Fruit fly (Drosophila melanogaster) whole organism, embryonic: Measurements from ENCODE around the gene CG46523.

Experiments
- Abd-B ChIP-seq: fragments of 200-800 bp; sonication (Bioruptor generic); optimal IDR thresholded peaks from 2 replicates; lab custom pipeline; 2018; ENCODE audit warnings: missing biosample characterization, mild to moderate bottlenecking, missing genetic modification characterization, moderate library complexity
- CG10543 ChIP-seq: fragments of 200-800 bp; sonication (Bioruptor generic); optimal IDR thresholded peaks from 3 replicates; lab custom pipeline; 2017; ENCODE audit warnings: missing biosample characterization, mild to moderate bottlenecking, missing genetic modification characterization, moderate library complexity
- CG12236 ChIP-seq: fragments of 200-800 bp; sonication (Bioruptor generic); optimal IDR thresholded peaks from 2 replicates; lab custom pipeline; 2016; ENCODE audit warnings: missing biosample characterization, missing genetic modification characterization
- CG16779 ChIP-seq: fragments of 200-800 bp; sonication (Bioruptor generic); IDR thresholded peaks from 2 replicates; pipeline ENCODE4 v1.3.6; 2022; ENCODE audit warnings: missing biosample characterization, missing genetic modification characterization
- CG17328 ChIP-seq: fragments of 200-800 bp; sonication (Bioruptor generic); IDR thresholded peaks from 2 replicates; pipeline ENCODE4 v1.3.6; 2022; ENCODE audit warnings: missing biosample characterization, missing genetic modification characterization
- CG18011 ChIP-seq: fragments of 200-800 bp; sonication (Bioruptor generic); optimal IDR thresholded peaks from 2 replicates; lab custom pipeline; 2017; ENCODE audit warnings: missing biosample characterization, missing genetic modification characterization, mild to moderate bottlenecking, moderate library complexity, missing genotype
- CG18619 ChIP-seq: fragments of 200-800 bp; sonication (Bioruptor generic); optimal IDR thresholded peaks from 3 replicates; lab custom pipeline; 2017; ENCODE audit warnings: missing biosample characterization, mild to moderate bottlenecking, missing genetic modification characterization
- CG2120 ChIP-seq: fragments of 200-800 bp; sonication (Bioruptor generic); optimal IDR thresholded peaks from 3 replicates; lab custom pipeline; 2016; ENCODE audit warnings: missing biosample characterization, missing genetic modification characterization
- CG31224 ChIP-seq: fragments of 200-800 bp; sonication (Bioruptor generic); IDR thresholded peaks from 2 replicates; pipeline ENCODE4 v1.3.6; 2022; ENCODE audit warnings: missing biosample characterization, missing genetic modification characterization
- CG3163 ChIP-seq: fragments of 200-800 bp; sonication (Bioruptor generic); optimal IDR thresholded peaks from 3 replicates; lab custom pipeline; 2016; ENCODE audit warnings: missing biosample characterization, missing genetic modification characterization
- CG3407 ChIP-seq: fragments of 200-800 bp; sonication (Bioruptor generic); optimal IDR thresholded peaks from 2 replicates; lab custom pipeline; 2018; ENCODE audit warnings: missing biosample characterization, mild to moderate bottlenecking, missing genetic modification characterization
- CG4707 ChIP-seq: fragments of 200-800 bp; sonication (Bioruptor generic); optimal IDR thresholded peaks from 2 replicates; lab custom pipeline; 2018; ENCODE audit warnings: missing biosample characterization, mild to moderate bottlenecking, missing genetic modification characterization, moderate library complexity
- CG7928 ChIP-seq: fragments of 200-800 bp; sonication (Bioruptor generic); optimal IDR thresholded peaks from 2 replicates; lab custom pipeline; 2017; ENCODE audit warnings: missing biosample characterization, mild to moderate bottlenecking, missing genetic modification characterization
- CG8089 ChIP-seq: fragments of 200-800 bp; sonication (Bioruptor generic); optimal IDR thresholded peaks from 3 replicates; lab custom pipeline; 2016; ENCODE audit warnings: missing biosample characterization, missing genetic modification characterization
- Deaf1 ChIP-seq: fragments of 200-800 bp; optimal IDR thresholded peaks from 3 replicates; lab custom pipeline; 2019; ENCODE audit warnings: missing biosample characterization, mild to moderate bottlenecking, missing genetic modification characterization, moderate library complexity
- Fer1 ChIP-seq: fragments of 200-800 bp; sonication (Bioruptor generic); optimal IDR thresholded peaks from 2 replicates; lab custom pipeline; 2017; ENCODE audit warnings: missing biosample characterization, mild to moderate bottlenecking, missing genetic modification characterization
- Gsc ChIP-seq: fragments of 200-800 bp; sonication (Bioruptor generic); IDR thresholded peaks from 2 replicates; pipeline ENCODE4 v1.3.6; 2022; ENCODE audit warnings: missing biosample characterization, missing genetic modification characterization
- HLH54F ChIP-seq: fragments of 200-800 bp; sonication (Bioruptor generic); optimal IDR thresholded peaks from 3 replicates; lab custom pipeline; 2016; ENCODE audit warnings: missing biosample characterization, missing genetic modification characterization
- Hr78 ChIP-seq, 2 experiments: fragments of 200-800 bp in 1 of 2; fragments of >200 bp in 1 of 2; sonication (Bioruptor generic) in 1 of 2; optimal IDR thresholded peaks; 2 replicates each; lab custom pipeline; 2017 to 2019; ENCODE audit warnings: missing biosample characterization in 2 of 2, missing genetic modification characterization in 2 of 2, mild to moderate bottlenecking in 1 of 2, moderate library complexity in 1 of 2
- MTF-1 ChIP-seq: fragments of 200-800 bp; sonication (Bioruptor generic); optimal IDR thresholded peaks from 2 replicates; lab custom pipeline; 2018; ENCODE audit warnings: missing biosample characterization, mild to moderate bottlenecking, missing genetic modification characterization, borderline replicate concordance
- Oaz ChIP-seq: fragments of 200-800 bp; sonication (Bioruptor generic); IDR thresholded peaks from 2 replicates; pipeline ENCODE4 v1.3.6; 2022; ENCODE audit warnings: missing biosample characterization, missing genetic modification characterization
- Pdp1 ChIP-seq, 2 experiments: fragments of 200-800 bp; sonication (Bioruptor generic); optimal IDR thresholded peaks; 3 replicates each; lab custom pipeline; 2016; ENCODE audit warnings: missing biosample characterization in 2 of 2, missing genetic modification characterization in 2 of 2, mild to moderate bottlenecking in 1 of 2, moderate library complexity in 1 of 2
- Ptx1 ChIP-seq: fragments of 200-800 bp; sonication (Bioruptor generic); IDR thresholded peaks from 2 replicates; pipeline ENCODE4 v1.3.6; 2022; ENCODE audit warnings: missing biosample characterization, missing genetic modification characterization
- Ravus ChIP-seq: fragments of 200-800 bp; sonication (Bioruptor generic); IDR thresholded peaks from 2 replicates; pipeline ENCODE4 v1.3.6; 2022; ENCODE audit warnings: missing biosample characterization, missing genetic modification characterization
- Ssrp ChIP-seq: fragments of 200-800 bp; sonication (Bioruptor generic); optimal IDR thresholded peaks from 2 replicates; lab custom pipeline; 2018; ENCODE audit warnings: missing biosample characterization, mild to moderate bottlenecking, missing genetic modification characterization, moderate library complexity
- Stat92E ChIP-seq, 3 experiments: fragments of >200 bp in 2 of 3; fragments of 200-800 bp in 1 of 3; sonication (Bioruptor generic) in 1 of 3; optimal IDR thresholded peaks; 2 replicates each; lab custom pipeline; 2017 to 2019; ENCODE audit warnings: missing biosample characterization in 3 of 3, missing genetic modification characterization in 3 of 3, mild to moderate bottlenecking in 1 of 3, moderate library complexity in 1 of 3
- Taf1 ChIP-seq: fragments of 200-800 bp; sonication (Bioruptor generic); IDR thresholded peaks from 2 replicates; pipeline ENCODE4 v1.3.6; 2022; ENCODE audit warnings: missing biosample characterization, missing genetic modification characterization
- ab ChIP-seq: fragments of 200-800 bp; sonication (Bioruptor generic); optimal IDR thresholded peaks from 2 replicates; lab custom pipeline; 2016; ENCODE audit warnings: missing biosample characterization, missing genetic modification characterization
- bab2 ChIP-seq: fragments of 200-800 bp; sonication (Bioruptor generic); optimal IDR thresholded peaks from 2 replicates; lab custom pipeline; 2016; ENCODE audit warnings: missing biosample characterization, missing genetic modification characterization
- chif ChIP-seq, 2 experiments: fragments of 200-800 bp; sonication (Bioruptor generic); optimal IDR thresholded peaks; 3 replicates each; lab custom pipeline; 2016; ENCODE audit warnings: missing biosample characterization in 2 of 2, missing genetic modification characterization in 2 of 2
- crp ChIP-seq, 2 experiments: fragments of 200-800 bp; sonication (Bioruptor generic); optimal IDR thresholded peaks; 2 replicates in 1 of 2; 3 replicates in 1 of 2; lab custom pipeline; 2017; ENCODE audit warnings: missing biosample characterization in 2 of 2, missing genetic modification characterization in 2 of 2, mild to moderate bottlenecking in 1 of 2, moderate library complexity in 1 of 2
- dan ChIP-seq: fragments of 200-800 bp; sonication (Bioruptor generic); IDR thresholded peaks from 2 replicates; pipeline ENCODE4 v1.3.6; 2022; ENCODE audit warnings: missing biosample characterization, missing genetic modification characterization
- gcm2 ChIP-seq: fragments of 200-800 bp; sonication (Bioruptor generic); optimal IDR thresholded peaks from 2 replicates; lab custom pipeline; 2016; ENCODE audit warnings: missing biosample characterization, missing genetic modification characterization
- gfzf ChIP-seq: fragments of 200-800 bp; sonication (Bioruptor generic); optimal IDR thresholded peaks from 2 replicates; lab custom pipeline; 2016; ENCODE audit warnings: missing biosample characterization, mild to moderate bottlenecking, missing genetic modification characterization, moderate library complexity
- inv ChIP-seq: fragments of 200-800 bp; sonication (Bioruptor generic); IDR thresholded peaks from 2 replicates; pipeline ENCODE4 v1.3.6; 2022; ENCODE audit warnings: missing biosample characterization, missing genetic modification characterization; ENCODE audit not compliant: partially characterized antibody
- lov ChIP-seq, 2 experiments: fragments of 200-800 bp in 1 of 2; fragments of >200 bp in 1 of 2; sonication (Bioruptor generic) in 1 of 2; IDR thresholded peaks in 1 of 2; optimal IDR thresholded peaks in 1 of 2; 2 replicates in 1 of 2; 3 replicates in 1 of 2; pipeline versions ENCODE4 v1.3.6 to Lab custom; 2017 to 2022; ENCODE audit warnings: missing biosample characterization in 1 of 2, missing genetic modification characterization in 1 of 2
- nmo ChIP-seq: fragments of 200-800 bp; sonication (Bioruptor generic); optimal IDR thresholded peaks from 2 replicates; lab custom pipeline; 2018; ENCODE audit warnings: missing biosample characterization, mild to moderate bottlenecking, missing genetic modification characterization, moderate library complexity
- phol ChIP-seq: fragments of 200-800 bp; sonication (Bioruptor generic); optimal IDR thresholded peaks from 3 replicates; lab custom pipeline; 2018; ENCODE audit warnings: missing biosample characterization, mild to moderate bottlenecking, missing genetic modification characterization, moderate library complexity
- pita ChIP-seq: fragments of 200-800 bp; sonication (Bioruptor generic); optimal IDR thresholded peaks from 2 replicates; lab custom pipeline; 2017; ENCODE audit warnings: missing biosample characterization, mild to moderate bottlenecking, missing genetic modification characterization
- pnt ChIP-seq: fragments of 200-800 bp; sonication (Bioruptor generic); optimal IDR thresholded peaks from 3 replicates; lab custom pipeline; 2016; ENCODE audit warnings: missing biosample characterization, missing genetic modification characterization
- pros ChIP-seq: fragments of 200-800 bp; sonication (Bioruptor generic); optimal IDR thresholded peaks from 3 replicates; lab custom pipeline; 2019; ENCODE audit warnings: missing biosample characterization, mild to moderate bottlenecking, missing genetic modification characterization, moderate library complexity
- rib ChIP-seq: fragments of 200-800 bp; sonication (Bioruptor generic); IDR thresholded peaks from 2 replicates; pipeline ENCODE4 v1.3.6; 2022; ENCODE audit warnings: missing biosample characterization, missing genetic modification characterization
- sisA ChIP-seq: fragments of 200-800 bp; sonication (Bioruptor generic); IDR thresholded peaks from 2 replicates; pipeline ENCODE4 v1.3.6; 2022; ENCODE audit warnings: missing biosample characterization, missing genetic modification characterization
- tin ChIP-seq: fragments of 200-800 bp; sonication (Bioruptor generic); optimal IDR thresholded peaks from 3 replicates; lab custom pipeline; 2016; ENCODE audit warnings: missing biosample characterization, missing genetic modification characterization
- toy ChIP-seq: fragments of 200-800 bp; sonication (Bioruptor generic); IDR thresholded peaks from 2 replicates; pipeline ENCODE4 v1.3.6; 2022; ENCODE audit warnings: missing biosample characterization, missing genetic modification characterization
- vvl ChIP-seq: fragments of 200-800 bp; sonication (Bioruptor generic); IDR thresholded peaks from 2 replicates; pipeline ENCODE4 v1.3.6; 2022; ENCODE audit warnings: missing biosample characterization, missing genetic modification characterization
- wek ChIP-seq: fragments of 200-800 bp; sonication (Bioruptor generic); optimal IDR thresholded peaks from 3 replicates; lab custom pipeline; 2018; ENCODE audit warnings: missing biosample characterization, mild to moderate bottlenecking, missing genetic modification characterization, moderate library complexity
- zen ChIP-seq: fragments of 200-800 bp; sonication (Bioruptor generic); optimal IDR thresholded peaks from 3 replicates; lab custom pipeline; 2018; ENCODE audit warnings: missing biosample characterization, mild to moderate bottlenecking, missing genetic modification characterization, moderate library complexity
- zfh2 ChIP-seq: fragments of 200-800 bp; sonication (Bioruptor generic); optimal IDR thresholded peaks from 2 replicates; lab custom pipeline; 2016; ENCODE audit warnings: missing biosample characterization, missing genetic modification characterization

Gene CG46523

dm6 chr3L:1947463-1948126, 8.7 kb upstream of the CG46523 start, which contains the start of the genes mu2 and Cnb (continued):
- no peak for TF ChIP-seq CG3407 (GFP tag; lab: Kevin White, UChicago)
- no peak for TF ChIP-seq wek
- no peak for TF ChIP-seq toy
- TF ChIP-seq ab (GFP tag; lab: Kevin White, UChicago) = no peak
- TF ChIP-seq CG17328 (GFP tag; lab: Robert Waterston, UW) = no peak
- 0 out of 2 replicates have a peak, but pooled peaks have one; percentile 11 for TF ChIP-seq vvl (GFP tag; lab: Robert Waterston, UW)
- TF ChIP-seq CG2120 (GFP tag; lab: Kevin White, UChicago) = no peak
- TF ChIP-seq Abd-B = peak; percentile 31
- no peak for TF ChIP-seq CG18619 (GFP tag; lab: Kevin White, UChicago)
- no peak for TF ChIP-seq CG18011
- peak; percentile 60 for TF ChIP-seq gfzf (GFP tag; lab: Kevin White, UChicago)
- no peak for TF ChIP-seq Taf1 (GFP tag; lab: Robert Waterston, UW)
- no peak for TF ChIP-seq bab2 (GFP tag; lab: Kevin White, UChicago)
- no peak for TF ChIP-seq MTF-1 (GFP tag; lab: Kevin White, UChicago)
- no peak for TF ChIP-seq CG31224
- TF ChIP-seq Ssrp (tag; lab: Kevin White, UChicago) = no peak
- peak; percentile 73 for TF ChIP-seq phol (tag; lab: Kevin White, UChicago)
- peak; percentile 43 for TF ChIP-seq zfh2 (GFP tag; lab: Kevin White, UChicago)
- TF ChIP-seq tin (GFP tag; lab: Kevin White, UChicago) = peak; percentile 24
- no peak for TF ChIP-seq CG10543 (GFP tag; lab: Kevin White, UChicago)
- TF ChIP-seq HLH54F (GFP tag; lab: Kevin White, UChicago) = peak; percentile 20
- TF ChIP-seq pros (GFP tag; lab: Kevin White, UChicago) = no peak
- no peak for TF ChIP-seq rib (GFP tag; lab: Robert Waterston, UW)
- TF ChIP-seq nmo = peak; percentile 63
- no peak for TF ChIP-seq Fer1 (GFP tag; lab: Kevin White, UChicago)
- peak in 1 of 2 experiments; percentile 32 for TF ChIP-seq crp (GFP tag; optimal IDR thresholded peaks at IDR 0.05; lab: Kevin White, UChicago)
- no peak for TF ChIP-seq CG16779 (GFP tag; lab: Robert Waterston, UW)
- TF ChIP-seq pnt = no peak
- TF ChIP-seq Oaz (GFP tag; lab: Robert Waterston, UW) = no peak
- TF ChIP-seq CG12236 (GFP tag; lab: Kevin White, UChicago) = no peak
- TF ChIP-seq Ravus (GFP tag; lab: Robert Waterston, UW) = no peak
- no peak for TF ChIP-seq lov (optimal IDR thresholded peaks at IDR 0.05; lab: Kevin White, UChicago)
- no peak for TF ChIP-seq lov (GFP tag; IDR thresholded peaks at IDR 0.05; lab: Robert Waterston, UW)
- no peak for TF ChIP-seq CG4707 (GFP tag; lab: Kevin White, UChicago)
- TF ChIP-seq Deaf1 (tag; lab: Kevin White, UChicago) = no peak
- no peak for TF ChIP-seq dan
- no peak for TF ChIP-seq gcm2 (GFP tag; lab: Kevin White, UChicago)
- TF ChIP-seq CG8089 (GFP tag; lab: Kevin White, UChicago) = no peak
- TF ChIP-seq Pdp1 (GFP tag; optimal IDR thresholded peaks at IDR 0.05; lab: Kevin White, UChicago) = no peak
- TF ChIP-seq zen (tag; lab: Kevin White, UChicago) = no peak
- no peak for TF ChIP-seq CG7928 (GFP tag; lab: Kevin White, UChicago)
- TF ChIP-seq pita (GFP tag; lab: Kevin White, UChicago) = no peak
- no peak for TF ChIP-seq chif (GFP tag; optimal IDR thresholded peaks at IDR 0.05; lab: Kevin White, UChicago)
- TF ChIP-seq Gsc (GFP tag; lab: Robert Waterston, UW) = no peak
- TF ChIP-seq sisA (GFP tag; lab: Robert Waterston, UW) = no peak
- no peak for TF ChIP-seq CG3163 (GFP tag; lab: Kevin White, UChicago)
- TF ChIP-seq Hr78 (GFP tag; optimal IDR thresholded peaks at IDR 0.05; lab: Kevin White, UChicago) = no peak
- no peak for TF ChIP-seq Stat92E (GFP tag; optimal IDR thresholded peaks at IDR 0.05; lab: Kevin White, UChicago)
- peak; percentile 80 for TF ChIP-seq inv
- TF ChIP-seq Ptx1 (GFP tag; lab: Robert Waterston, UW) = 0 out of 2 replicates have a peak, but pooled peaks have one; percentile 10
